Worm (Caenorhabditis elegans) whole organism, L4 larva: ENCODE results near the gene Y37E11B.5.

Experiments
- D1046.2 ChIP-seq: fragments of 200-800 bp; sonication (Bioruptor generic); IDR thresholded peaks from 2 replicates; pipeline ENCODE4 v1.3.6; 2022; ENCODE audit warnings: missing genetic modification characterization, missing compliant biosample characterization
- F10B5.3 ChIP-seq: sonication (generic microtip); optimal IDR thresholded peaks from 2 replicates; lab custom pipeline; 2016; ENCODE audit warnings: mild to moderate bottlenecking, missing genetic modification characterization, missing compliant biosample characterization
- F26F4.8 ChIP-seq: fragments of 200-800 bp; sonication (Bioruptor generic); conservative IDR thresholded peaks from 2 replicates; pipeline ENCODE4 v1.3.6; 2022; ENCODE audit warnings: missing genetic modification characterization, missing compliant biosample characterization
- F49E8.2 ChIP-seq: sonication (generic microtip); optimal IDR thresholded peaks from 2 replicates; lab custom pipeline; 2016; ENCODE audit warnings: missing compliant biosample characterization, mild to moderate bottlenecking, missing genetic modification characterization, borderline replicate concordance
- Y5F2A.4 ChIP-seq: fragments of 200-800 bp; sonication (Bioruptor generic); optimal IDR thresholded peaks from 2 replicates; lab custom pipeline; 2018; ENCODE audit warnings: mild to moderate bottlenecking, missing genetic modification characterization, missing compliant biosample characterization
- ZK337.2 ChIP-seq: fragments of 200-800 bp; sonication (Bioruptor generic); IDR thresholded peaks from 2 replicates; pipeline ENCODE4 v1.3.6; 2022; ENCODE audit warnings: missing genetic modification reagents, missing genetic modification characterization, missing compliant biosample characterization
- aly-2 ChIP-seq: sonication (generic microtip); optimal IDR thresholded peaks from 2 replicates; lab custom pipeline; 2018; ENCODE audit warnings: missing biosample characterization, missing genetic modification characterization
- arid-1 ChIP-seq: fragments of 200-800 bp; sonication (Bioruptor generic); conservative IDR thresholded peaks from 2 replicates; pipeline ENCODE4 v1.3.6; 2022; ENCODE audit warnings: missing genetic modification reagents, missing genetic modification characterization, missing compliant biosample characterization
- ceh-32 ChIP-seq: sonication (generic microtip); optimal IDR thresholded peaks from 2 replicates; lab custom pipeline; 2016; ENCODE audit warnings: mild to moderate bottlenecking, missing genetic modification characterization, missing compliant biosample characterization; ENCODE audit not compliant: poor library complexity
- ceh-44 ChIP-seq: fragments of 200-800 bp; sonication (Bioruptor generic); IDR thresholded peaks from 2 replicates; pipeline ENCODE4 v1.3.6; 2022; ENCODE audit warnings: missing genetic modification reagents, missing genetic modification characterization, missing compliant biosample characterization
- ceh-82 ChIP-seq: sonication (generic microtip); optimal IDR thresholded peaks from 2 replicates; lab custom pipeline; 2017; ENCODE audit warnings: missing biosample characterization, missing genetic modification characterization
- ces-1 ChIP-seq: fragments of 150-350 bp; sonication (generic microtip); optimal IDR thresholded peaks from 4 replicates; lab custom pipeline; 2014; ENCODE audit warnings: missing biosample characterization, missing genetic modification reagents, missing genetic modification characterization
- cey-2 ChIP-seq: sonication (generic microtip); optimal IDR thresholded peaks from 3 replicates; lab custom pipeline; 2017; ENCODE audit warnings: missing genetic modification characterization, mild to moderate bottlenecking, missing compliant biosample characterization, antibody characterized with exemption, borderline replicate concordance; ENCODE audit not compliant: insufficient read depth
- daf-16 ChIP-seq, 3 experiments: sonication (generic microtip); optimal IDR thresholded peaks; 2 replicates each; lab custom pipeline; 2016 to 2017; ENCODE audit warnings: missing genetic modification characterization in 3 of 3, missing genetic modification reagents in 3 of 3, mild to moderate bottlenecking in 2 of 3, missing compliant biosample characterization in 2 of 3, missing biosample characterization in 1 of 3, moderate library complexity in 1 of 3
- daf-19 ChIP-seq: fragments of 200-800 bp; sonication (Bioruptor generic); conservative IDR thresholded peaks from 2 replicates; pipeline ENCODE4 v1.3.6; 2022; ENCODE audit warnings: missing genetic modification characterization, missing compliant biosample characterization
- dmd-6 ChIP-seq: fragments of 200-800 bp; sonication (Bioruptor generic); IDR thresholded peaks from 2 replicates; pipeline ENCODE4 v1.3.6; 2022; ENCODE audit warnings: missing genetic modification reagents, missing genetic modification characterization, missing compliant biosample characterization
- dmd-9 ChIP-seq: fragments of 200-800 bp; sonication (Bioruptor generic); IDR thresholded peaks from 2 replicates; pipeline ENCODE4 v1.3.6; 2022; ENCODE audit warnings: missing genetic modification reagents, missing genetic modification characterization, missing compliant biosample characterization
- dve-1 ChIP-seq: sonication (generic microtip); optimal IDR thresholded peaks from 2 replicates; lab custom pipeline; 2017; ENCODE audit warnings: antibody characterized with exemption, mild to moderate bottlenecking, missing genetic modification characterization, missing compliant biosample characterization; ENCODE audit not compliant: insufficient read depth
- fos-1 ChIP-seq: fragments of 150-350 bp; optimal IDR thresholded peaks from 2 replicates; lab custom pipeline; 2014; ENCODE audit warnings: missing biosample characterization, missing genetic modification characterization
- gei-8 ChIP-seq: fragments of 200-800 bp; sonication (Bioruptor generic); optimal IDR thresholded peaks from 2 replicates; lab custom pipeline; 2018; ENCODE audit warnings: mild to moderate bottlenecking, missing genetic modification characterization, missing compliant biosample characterization
- hif-1 ChIP-seq, 2 experiments: sonication (generic microtip); optimal IDR thresholded peaks; 2 replicates each; lab custom pipeline; 2016 to 2017; ENCODE audit warnings: missing compliant biosample characterization in 2 of 2, missing genetic modification characterization in 2 of 2, missing genetic modification reagents in 2 of 2, missing genotype in 2 of 2, mild to moderate bottlenecking in 1 of 2
- hlh-11 ChIP-seq: fragments of 200-800 bp; sonication (Bioruptor generic); optimal IDR thresholded peaks from 2 replicates; lab custom pipeline; 2018; ENCODE audit warnings: mild to moderate bottlenecking, missing genetic modification characterization, missing compliant biosample characterization
- hlh-30 ChIP-seq: sonication (generic microtip); optimal IDR thresholded peaks from 2 replicates; lab custom pipeline; 2017; ENCODE audit warnings: antibody characterized with exemption, mild to moderate bottlenecking, missing genetic modification characterization, missing compliant biosample characterization; ENCODE audit not compliant: insufficient read depth
- lim-7 ChIP-seq: fragments of 200-800 bp; sonication (Bioruptor generic); IDR thresholded peaks from 2 replicates; pipeline ENCODE4 v1.3.6; 2022; ENCODE audit warnings: missing genetic modification characterization, missing compliant biosample characterization
- lin-13 ChIP-seq: fragments of 150-350 bp; optimal IDR thresholded peaks from 2 replicates; lab custom pipeline; 2014; ENCODE audit warnings: missing biosample characterization, missing genetic modification reagents, missing genetic modification characterization
- lin-29 ChIP-seq: fragments of 200-800 bp; sonication (Bioruptor generic); IDR thresholded peaks from 2 replicates; pipeline ENCODE4 v1.3.6; 2022; ENCODE audit warnings: missing genetic modification reagents, missing genetic modification characterization, missing compliant biosample characterization
- lin-39 ChIP-seq: fragments of 150-350 bp; optimal IDR thresholded peaks from 2 replicates; lab custom pipeline; 2014; ENCODE audit warnings: missing biosample characterization, missing genetic modification reagents, missing genetic modification characterization
- lir-3 ChIP-seq: sonication (generic microtip); optimal IDR thresholded peaks from 2 replicates; lab custom pipeline; 2016; ENCODE audit warnings: mild to moderate bottlenecking, missing genetic modification characterization, missing compliant biosample characterization
- madf-5 ChIP-seq, 2 experiments: fragments of 200-800 bp; sonication (Bioruptor generic); IDR thresholded peaks; 2 replicates each; pipeline ENCODE4 v1.3.6; 2022; ENCODE audit warnings: missing compliant biosample characterization in 2 of 2, missing genetic modification characterization in 2 of 2
- mdl-1 ChIP-seq, 2 experiments: fragments of 150-350 bp in 1 of 2; sonication (generic microtip) in 1 of 2; optimal IDR thresholded peaks; 2 replicates each; lab custom pipeline; 2014 to 2017; ENCODE audit warnings: missing biosample characterization in 2 of 2, missing genetic modification characterization in 2 of 2
- mxl-3 ChIP-seq: fragments of 200-800 bp; sonication (Bioruptor generic); optimal IDR thresholded peaks from 2 replicates; lab custom pipeline; 2018; ENCODE audit warnings: mild to moderate bottlenecking, missing genetic modification characterization, missing compliant biosample characterization
- nhr-10 ChIP-seq: fragments of 150-350 bp; optimal IDR thresholded peaks from 2 replicates; lab custom pipeline; 2014; ENCODE audit warnings: missing biosample characterization, missing genetic modification characterization
- nhr-102 ChIP-seq: sonication (generic microtip); optimal IDR thresholded peaks from 2 replicates; lab custom pipeline; 2016; ENCODE audit warnings: mild to moderate bottlenecking, missing genetic modification characterization, moderate library complexity, missing compliant biosample characterization
- nhr-11 ChIP-seq: fragments of 150-350 bp; optimal IDR thresholded peaks from 2 replicates; lab custom pipeline; 2014; ENCODE audit warnings: missing biosample characterization, missing genetic modification characterization
- nhr-111 ChIP-seq: fragments of 200-800 bp; sonication (Bioruptor generic); optimal IDR thresholded peaks from 2 replicates; lab custom pipeline; 2018; ENCODE audit warnings: mild to moderate bottlenecking, missing genetic modification characterization, missing compliant biosample characterization
- nhr-25 ChIP-seq: sonication (generic microtip); optimal IDR thresholded peaks from 2 replicates; lab custom pipeline; 2017; ENCODE audit warnings: missing genetic modification characterization, mild to moderate bottlenecking, missing compliant biosample characterization, antibody characterized with exemption, moderate library complexity, borderline replicate concordance; ENCODE audit not compliant: insufficient read depth
- nhr-41 ChIP-seq: fragments of 200-800 bp; sonication (Bioruptor generic); IDR thresholded peaks from 2 replicates; pipeline ENCODE4 v1.3.6; 2022; ENCODE audit warnings: missing genetic modification reagents, missing genetic modification characterization, missing compliant biosample characterization
- nhr-77 ChIP-seq: fragments of 150-350 bp; optimal IDR thresholded peaks from 2 replicates; lab custom pipeline; 2014; ENCODE audit warnings: missing biosample characterization, missing genetic modification characterization
- php-3 ChIP-seq: fragments of 200-800 bp; sonication (Bioruptor generic); IDR thresholded peaks from 2 replicates; pipeline ENCODE4 v1.3.6; 2022; ENCODE audit warnings: missing genetic modification reagents, missing genetic modification characterization, missing compliant biosample characterization
- rbr-2 ChIP-seq: sonication (generic microtip); optimal IDR thresholded peaks from 2 replicates; lab custom pipeline; 2016; ENCODE audit warnings: missing genotype, missing genetic modification characterization, missing compliant biosample characterization
- saeg-2 ChIP-seq: fragments of 200-800 bp; sonication (Bioruptor generic); IDR thresholded peaks from 2 replicates; pipeline ENCODE4 v1.3.6; 2022; ENCODE audit warnings: missing genetic modification reagents, missing genetic modification characterization, missing compliant biosample characterization
- skn-1 ChIP-seq: fragments of 150-350 bp; optimal IDR thresholded peaks from 2 replicates; lab custom pipeline; 2014; ENCODE audit warnings: missing biosample characterization, missing genetic modification characterization
- snpc-4 ChIP-seq: fragments of 150-350 bp; optimal IDR thresholded peaks from 2 replicates; lab custom pipeline; 2014; ENCODE audit warnings: missing biosample characterization, missing genetic modification characterization
- spr-1 ChIP-seq: sonication (generic microtip); optimal IDR thresholded peaks from 2 replicates; lab custom pipeline; 2016; ENCODE audit warnings: mild to moderate bottlenecking, missing genetic modification characterization, missing compliant biosample characterization
- unc-130 ChIP-seq: sonication (generic microtip); optimal IDR thresholded peaks from 2 replicates; lab custom pipeline; 2016; ENCODE audit warnings: missing genetic modification reagents, missing genetic modification characterization, missing compliant biosample characterization
- unc-62 ChIP-seq, 3 experiments: fragments of 150-350 bp in 1 of 3; sonication (generic microtip); optimal IDR thresholded peaks in 2 of 3; peaks in 1 of 3; 1 replicate in 1 of 3; 2 replicates in 2 of 3; lab custom pipeline; 2014 to 2017; ENCODE audit warnings: missing biosample characterization in 3 of 3, missing genetic modification characterization in 3 of 3, missing genetic modification reagents in 3 of 3, missing genotype in 1 of 3
- vab-7 ChIP-seq: fragments of 200-800 bp; sonication (Bioruptor generic); IDR thresholded peaks from 2 replicates; pipeline ENCODE4 v1.3.6; 2022; ENCODE audit warnings: missing genetic modification reagents, missing genetic modification characterization, missing compliant biosample characterization
- zag-1 ChIP-seq: fragments of 150-350 bp; optimal IDR thresholded peaks from 2 replicates; lab custom pipeline; 2014; ENCODE audit warnings: missing biosample characterization, missing genetic modification characterization
- zip-2 ChIP-seq: fragments of 150-350 bp; optimal IDR thresholded peaks from 2 replicates; lab custom pipeline; 2014; ENCODE audit warnings: missing biosample characterization, missing genetic modification characterization

Y37E11B.5 gene

DNA sequence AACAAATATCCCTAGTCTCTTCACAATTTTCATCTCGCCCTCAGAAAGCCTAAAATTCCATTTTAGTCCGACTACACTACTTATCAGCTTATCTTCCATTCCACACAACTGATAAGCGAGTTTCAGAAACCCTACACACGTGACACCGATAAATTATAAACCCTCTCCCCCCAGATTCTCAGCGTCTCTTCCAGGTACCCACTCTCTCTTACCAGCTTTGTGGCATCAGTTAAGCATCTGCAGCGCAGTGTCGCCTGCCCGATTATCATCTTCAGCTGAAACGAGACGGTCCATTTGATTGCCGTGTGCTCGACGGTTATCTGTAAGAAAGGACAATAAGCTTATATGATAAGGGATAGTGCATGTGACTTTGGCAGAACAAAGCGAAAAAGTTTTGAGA, 13.5 kb upstream of the Y37E11B.5 start (continued):
- TF ChIP-seq mdl-1 (tag; optimal IDR thresholded peaks at IDR 0.05; lab: Kevin White, UChicago) (peak in 1 of 2 experiments; percentile 42), hlh-30 (tag; lab: Kevin White, UChicago) (peak; percentile 80), madf-5 (GFP tag; IDR thresholded peaks at IDR 0.05; lab: Robert Waterston, UW) (no peak), fos-1 (tag; lab: Kevin White, UChicago) (peak; percentile 45), ces-1 (no peak), dmd-6 (GFP tag; lab: Robert Waterston, UW) (peak; percentile 87), lin-39 (tag; lab: Kevin White, UChicago) (no peak), ZK337.2 (no peak), snpc-4 (tag; lab: Kevin White, UChicago) (no peak), daf-19 (GFP tag; lab: Robert Waterston, UW) (no peak), lin-29 (GFP tag; lab: Robert Waterston, UW) (no peak), spr-1 (peak; percentile 39), lin-13 (no peak), zag-1 (tag; lab: Kevin White, UChicago) (no peak), arid-1 (no peak), php-3 (GFP tag; lab: Robert Waterston, UW) (peak; percentile 94), saeg-2 (GFP tag; lab: Robert Waterston, UW) (peak; percentile 76; the same call in 1 of the 2 replicates), hlh-11 (tag; lab: Kevin White, UChicago) (peak; percentile 97), gei-8 (GFP tag; lab: Kevin White, UChicago) (peak; percentile 59), lir-3 (tag; lab: Kevin White, UChicago) (no peak), nhr-77 (tag; lab: Kevin White, UChicago) (peak; percentile 64), zip-2 (tag; lab: Kevin White, UChicago) (no peak), nhr-111 (GFP tag; lab: Kevin White, UChicago) (no peak), nhr-11 (tag; lab: Kevin White, UChicago) (no peak), nhr-102 (peak; percentile 86), F10B5.3 (tag; lab: Kevin White, UChicago) (no peak), D1046.2 (GFP tag; lab: Robert Waterston, UW) (no peak), vab-7 (GFP tag; lab: Robert Waterston, UW) (no peak), mxl-3 (GFP tag; lab: Kevin White, UChicago) (peak; percentile 62), ceh-82 (tag; lab: Kevin White, UChicago) (no peak), F49E8.2 (tag; lab: Kevin White, UChicago) (no peak), unc-130 (no peak), aly-2 (no peak), ceh-32 (tag; lab: Kevin White, UChicago) (no peak), ceh-44 (GFP tag; lab: Robert Waterston, UW) (no peak), hif-1 (tag; optimal IDR thresholded peaks at IDR 0.05; lab: Kevin White, UChicago) (peak in 1 of 2 experiments; percentile 17), lim-7 (GFP tag; lab: Robert Waterston, UW) (no peak), cey-2 (tag; lab: Kevin White, UChicago) (no peak), unc-62 (GFP tag; optimal IDR thresholded peaks at IDR 0.05 in 1 of 2; lab: Kevin White, UChicago) (no peak), unc-62 (tag; optimal IDR thresholded peaks at IDR 0.05; lab: Kevin White, UChicago) (no peak), nhr-25 (tag; lab: Kevin White, UChicago) (no peak), Y5F2A.4 (GFP tag; lab: Kevin White, UChicago) (no peak), daf-16 (GFP tag; optimal IDR thresholded peaks at IDR 0.05; lab: Kevin White, UChicago) (peak in 1 of 2 experiments; percentile 71), daf-16 (tag; optimal IDR thresholded peaks at IDR 0.05; lab: Kevin White, UChicago) (peak; percentile 79), nhr-41 (GFP tag; lab: Robert Waterston, UW) (no peak), rbr-2 (tag; lab: Kevin White, UChicago) (no peak), F26F4.8 (GFP tag; lab: Robert Waterston, UW) (no peak), nhr-10 (tag; lab: Kevin White, UChicago) (peak; percentile 52), dmd-9 (GFP tag; lab: Robert Waterston, UW) (no peak), skn-1 (no peak), dve-1 (tag; lab: Kevin White, UChicago) (peak; percentile 94)
